Worm (Caenorhabditis elegans): ENCODE data around the gene F43H9.3.

Gene F43H9.3

DNA sequence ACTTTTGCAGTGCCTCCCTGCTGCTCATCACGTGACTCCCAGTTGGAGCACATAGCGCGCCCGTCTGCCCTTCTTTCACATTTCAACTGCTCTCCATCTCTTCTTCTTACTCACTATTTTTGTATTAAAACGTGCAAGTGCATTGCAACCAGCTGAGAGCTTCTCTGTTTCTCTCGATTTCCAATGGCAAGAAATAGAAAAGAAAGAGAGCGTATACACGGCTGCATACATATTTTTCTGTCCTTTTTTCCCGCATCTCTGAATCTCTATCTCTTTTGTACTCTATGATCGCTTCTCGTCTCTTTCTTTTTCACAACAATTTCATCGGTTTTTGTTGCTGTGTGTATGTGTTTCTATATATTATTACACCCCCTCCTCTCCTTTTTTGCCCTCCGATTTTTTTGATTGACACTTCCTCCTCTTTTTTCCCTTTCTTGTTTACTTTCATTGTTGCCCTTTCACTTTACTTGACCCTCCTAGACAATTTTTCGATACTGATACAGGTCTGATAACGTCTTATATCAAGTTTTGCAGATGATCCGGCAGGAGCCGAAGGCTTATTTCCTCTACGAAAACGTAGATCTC is 23.7 kb downstream of the F43H9.3 start, which contains the start of gene Y97E10AR.1 (continued):
- no peak for TF ChIP-seq tbp1 (GFP tag; optimal IDR thresholded peaks at IDR 0.05)
- no peak for TF ChIP-seq zim-3 (tag; optimal IDR thresholded peaks at IDR 0.05)
- TF ChIP-seq snpc-1.3 (tag; optimal IDR thresholded peaks at IDR 0.05; ENCODE audit: insufficient read depth) = no peak
- TF ChIP-seq egl-18 (GFP tag; IDR thresholded peaks at IDR 0.05) = no peak
- no peak for TF ChIP-seq snpc-1.1 (tag; optimal IDR thresholded peaks at IDR 0.05; ENCODE audit: insufficient read depth)
- TF ChIP-seq ztf-26 (tag; optimal IDR thresholded peaks at IDR 0.05) = no peak
- TF ChIP-seq fkh-3 (tag; optimal IDR thresholded peaks at IDR 0.05) = no peak
- TF ChIP-seq Y95B8A.8 (GFP tag; IDR thresholded peaks at IDR 0.05) = no peak
- no peak for TF ChIP-seq tbx-9 (tag; optimal IDR thresholded peaks at IDR 0.05; ENCODE audit: borderline replicate concordance)
- no peak for TF ChIP-seq him-1 (tag; optimal IDR thresholded peaks at IDR 0.05)
- no peak for TF ChIP-seq B0035.1 (tag; optimal IDR thresholded peaks at IDR 0.05)
- peak in 1 of 3 experiments; percentile 80 for TF ChIP-seq lin-35 (GFP tag; optimal IDR thresholded peaks at IDR 0.05)
- TF ChIP-seq ztf-6 (GFP tag; IDR thresholded peaks at IDR 0.05) = no peak
- no peak for TF ChIP-seq nfya-2 (GFP tag; IDR thresholded peaks at IDR 0.05)
- TF ChIP-seq hsf-1 (GFP tag; IDR thresholded peaks at IDR 0.05) = no peak
- TF ChIP-seq rpc-1 (optimal IDR thresholded peaks at IDR 0.05) = no peak
- no peak for TF ChIP-seq rpc-1 (tag; optimal IDR thresholded peaks at IDR 0.05)
- no peak; the same call in 1 of the 2 replicates for TF ChIP-seq dox-1 (GFP tag; IDR thresholded peaks at IDR 0.05)
- TF ChIP-seq ceh-58 (GFP tag; IDR thresholded peaks at IDR 0.05) = no peak
- no peak; the same call in 1 of the 2 replicates for TF ChIP-seq mcd-1 (GFP tag; IDR thresholded peaks at IDR 0.05)
- peak; percentile 58 for TF ChIP-seq nhr-90 (tag; optimal IDR thresholded peaks at IDR 0.05)
- TF ChIP-seq snpc-4 (GFP tag; optimal IDR thresholded peaks at IDR 0.05) = no peak
- peak; percentile 29 to 51 (median 40) for TF ChIP-seq snpc-4 (tag; optimal IDR thresholded peaks at IDR 0.05)
- no peak for TF ChIP-seq dpl-1 (GFP tag; optimal IDR thresholded peaks at IDR 0.05)
- no peak for TF ChIP-seq ceh-40 (GFP tag; IDR thresholded peaks at IDR 0.05)
- TF ChIP-seq bed-1 (GFP tag; IDR thresholded peaks at IDR 0.05) = no peak
- TF ChIP-seq bed-2 (GFP tag; IDR thresholded peaks at IDR 0.05) = no peak
- TF ChIP-seq T26A5.8 (tag; optimal IDR thresholded peaks at IDR 0.05) = no peak
- peak; percentile 78 for TF ChIP-seq unc-62 (GFP tag; optimal IDR thresholded peaks at IDR 0.05)
- no peak for TF ChIP-seq F52B5.7 (tag; optimal IDR thresholded peaks at IDR 0.05)
- peak; percentile 77 for TF ChIP-seq hmg-1.2 (GFP tag; IDR thresholded peaks at IDR 0.05)
- peak; percentile 98 for TF ChIP-seq nhr-80 (tag; optimal IDR thresholded peaks at IDR 0.05)
- no peak for TF ChIP-seq hlh-12 (tag; optimal IDR thresholded peaks at IDR 0.05)
- no peak for TF ChIP-seq T07F8.4 (tag; optimal IDR thresholded peaks at IDR 0.05)
- TF ChIP-seq lir-1 (GFP tag; conservative IDR thresholded peaks at IDR 0.05) = no peak
- no peak for TF ChIP-seq repo-1 (tag; optimal IDR thresholded peaks at IDR 0.05)
- TF ChIP-seq Y53G8AR.9 (GFP tag; conservative IDR thresholded peaks at IDR 0.05) = 0 out of 2 replicates have a peak, but pooled peaks have one; percentile 68
- no peak for TF ChIP-seq B0019.2 (GFP tag; conservative IDR thresholded peaks at IDR 0.05)
- no peak for TF ChIP-seq F57A8.1 (GFP tag; optimal IDR thresholded peaks at IDR 0.05)
- TF ChIP-seq madf-10 (tag; optimal IDR thresholded peaks at IDR 0.05) = peak; percentile 29
- TF ChIP-seq Y56A3A.18 (GFP tag; IDR thresholded peaks at IDR 0.05) = 0 out of 2 replicates have a peak, but pooled peaks have one; percentile 68
- no peak for TF ChIP-seq ztf-3 (GFP tag; optimal IDR thresholded peaks at IDR 0.05)
- TF ChIP-seq ceh-27 (GFP tag; optimal IDR thresholded peaks at IDR 0.05) = peak; percentile 27
- TF ChIP-seq sdz-38 (tag; optimal IDR thresholded peaks at IDR 0.05) = no peak
- TF ChIP-seq snpc-3.4 (tag; optimal IDR thresholded peaks at IDR 0.05) = peak; percentile 1
- TF ChIP-seq F10E7.11 (tag; optimal IDR thresholded peaks at IDR 0.05) = no peak
- TF ChIP-seq F49E8.2 (tag; optimal IDR thresholded peaks at IDR 0.05; ENCODE audit: insufficient read depth) = no peak
- no peak for TF ChIP-seq F55B11.4 (tag; optimal IDR thresholded peaks at IDR 0.05; ENCODE audit: borderline replicate concordance, insufficient read depth)

Data from whole organism, young adult.